Worm (Caenorhabditis elegans): ENCODE data around the gene T06C12.12.

ce11 chrV:15932390-15932789 lies 40.5 kb downstream of the T06C12.12 start, which contains the start of gene srw-26:
- TF ChIP-seq ref-2 (tag; optimal IDR thresholded peaks at IDR 0.05) (no peak), rnt-1 (tag; optimal IDR thresholded peaks at IDR 0.05) (no peak), tbx-7 (tag; optimal IDR thresholded peaks at IDR 0.05) (no peak), T23F11.4 (GFP tag; optimal IDR thresholded peaks at IDR 0.05) (no peak), dve-1 (tag; optimal IDR thresholded peaks at IDR 0.05) (no peak), sox-4 (tag; optimal IDR thresholded peaks at IDR 0.05) (no peak)

All from whole organism, late embryonic.